Fruit fly (Drosophila melanogaster): Measurements from ENCODE around the gene CG42709.

Gene CG42709

dm6 chr3L:12741608-12742007, 48.4 kb upstream of the CG42709 start, which contains the start of gene CG32112 (continued):
- TF ChIP-seq CG8944 (GFP tag; optimal IDR thresholded peaks at IDR 0.05) (no peak), exex (tag; optimal IDR thresholded peaks at IDR 0.05) (peak; percentile 17), Chrac-16 (GFP tag; optimal IDR thresholded peaks at IDR 0.05) (peak; percentile 20), pum (GFP tag; optimal IDR thresholded peaks at IDR 0.05) (no peak), gfzf (GFP tag; optimal IDR thresholded peaks at IDR 0.05) (peak; percentile 26), fd3F (GFP tag; optimal IDR thresholded peaks at IDR 0.05) (no peak), eve (GFP tag; optimal IDR thresholded peaks at IDR 0.05) (peak in 1 of 2 experiments; percentile 22), CG17912 (GFP tag; optimal IDR thresholded peaks at IDR 0.05) (no peak), bigmax (GFP tag; optimal IDR thresholded peaks at IDR 0.05) (no peak), zen (tag; optimal IDR thresholded peaks at IDR 0.05) (no peak), MESR4 (GFP tag; optimal IDR thresholded peaks at IDR 0.05) (peak; percentile 47), CG17568 (GFP tag; optimal IDR thresholded peaks at IDR 0.05) (no peak), CG14710 (tag; optimal IDR thresholded peaks at IDR 0.05) (peak; percentile 62), ken (GFP tag; IDR thresholded peaks at IDR 0.05) (no peak), Atf-2 (GFP tag; optimal IDR thresholded peaks at IDR 0.05) (no peak), Opbp (GFP tag; IDR thresholded peaks at IDR 0.05; ENCODE audit: partially characterized antibody) (peak; percentile 58; the same call in 1 of the 3 replicates), ac (GFP tag; optimal IDR thresholded peaks at IDR 0.05) (no peak), Sry-δ (GFP tag; optimal IDR thresholded peaks at IDR 0.05) (peak; percentile 89), CG9727 (GFP tag; optimal IDR thresholded peaks at IDR 0.05) (no peak), org-1 (GFP tag; optimal IDR thresholded peaks at IDR 0.05) (no peak), stwl (tag; optimal IDR thresholded peaks at IDR 0.05) (peak; percentile 69), CG6791 (GFP tag; IDR thresholded peaks at IDR 0.05; ENCODE audit: partially characterized antibody) (peak; percentile 67; the same call in 1 of the 3 replicates), YL-1 (GFP tag; optimal IDR thresholded peaks at IDR 0.05) (peak; percentile 57), CG15514 (GFP tag; optimal IDR thresholded peaks at IDR 0.05) (no peak), phol (tag; optimal IDR thresholded peaks at IDR 0.05) (peak; percentile 11), CG33557 (GFP tag; optimal IDR thresholded peaks at IDR 0.05) (no peak), Nf-YA (GFP tag; IDR thresholded peaks at IDR 0.05) (no peak), tin (GFP tag; optimal IDR thresholded peaks at IDR 0.05) (peak; percentile 3), CG7357 (GFP tag; IDR thresholded peaks at IDR 0.05) (no peak), D19A (tag; optimal IDR thresholded peaks at IDR 0.05) (peak; percentile 13), Lhr (GFP tag; optimal IDR thresholded peaks at IDR 0.05) (no peak), CG30403 (GFP tag; optimal IDR thresholded peaks at IDR 0.05) (peak; percentile 9), CG18764 (GFP tag; optimal IDR thresholded peaks at IDR 0.05) (peak; percentile 36), CG30020 (tag; optimal IDR thresholded peaks at IDR 0.05) (peak; percentile 93), Hr78 (GFP tag; optimal IDR thresholded peaks at IDR 0.05) (no peak), CG1792 (GFP tag; optimal IDR thresholded peaks at IDR 0.05) (peak; percentile 8), toy (GFP tag; IDR thresholded peaks at IDR 0.05) (no peak), Dp (GFP tag; optimal IDR thresholded peaks at IDR 0.05) (peak; percentile 68), CG2678 (tag; optimal IDR thresholded peaks at IDR 0.05) (no peak), NK7.1 (GFP tag; optimal IDR thresholded peaks at IDR 0.05) (no peak), Ada2b (GFP tag; IDR thresholded peaks at IDR 0.05) (no peak), CG8478 (optimal IDR thresholded peaks at IDR 0.05) (no peak), zfh2 (GFP tag; optimal IDR thresholded peaks at IDR 0.05) (peak; percentile 13), CG16813 (GFP tag; IDR thresholded peaks at IDR 0.05; ENCODE audit: partially characterized antibody) (peak; percentile 60), CG31441 (GFP tag; IDR thresholded peaks at IDR 0.05) (no peak), CG7271 (tag; optimal IDR thresholded peaks at IDR 0.05) (no peak), knrl (GFP tag; IDR thresholded peaks at IDR 0.05; ENCODE audit: partially characterized antibody) (peak; percentile 68; the same call in 2 of the 3 replicates), Ets97D (GFP tag; optimal IDR thresholded peaks at IDR 0.05) (peak; percentile 26), gce (GFP tag; IDR thresholded peaks at IDR 0.05) (no peak), pros (GFP tag; optimal IDR thresholded peaks at IDR 0.05) (no peak), wor (GFP tag; IDR thresholded peaks at IDR 0.05) (no peak)
